Worm (Caenorhabditis elegans) whole organism, L2 larva: ENCODE measurements around the gene cest-24.

Source experiments
- R02D3.7 ChIP-seq: fragments of 150-350 bp; optimal IDR thresholded peaks from 2 replicates; lab custom pipeline; 2014; ENCODE audit warnings: missing biosample characterization, missing genetic modification characterization
- Y55F3AM.14 ChIP-seq: fragments of 200-800 bp; sonication (Bioruptor generic); optimal IDR thresholded peaks from 2 replicates; lab custom pipeline; 2018; ENCODE audit warnings: mild to moderate bottlenecking, missing genetic modification characterization, missing compliant biosample characterization
- alr-1 ChIP-seq: fragments of 150-350 bp; optimal IDR thresholded peaks from 2 replicates; lab custom pipeline; 2014; ENCODE audit warnings: missing biosample characterization, missing genetic modification characterization
- aly-2 ChIP-seq: fragments of 150-350 bp; optimal IDR thresholded peaks from 2 replicates; lab custom pipeline; 2014; ENCODE audit warnings: missing biosample characterization, missing genetic modification characterization
- ama-1 ChIP-seq: fragments of 150-350 bp; optimal IDR thresholded peaks from 2 replicates; lab custom pipeline; 2018; ENCODE audit warnings: inconsistent platforms
- blmp-1 ChIP-seq: sonication (generic microtip); optimal IDR thresholded peaks from 2 replicates; lab custom pipeline; 2017; ENCODE audit warnings: missing genetic modification characterization, mild to moderate bottlenecking, missing compliant biosample characterization, antibody characterized with exemption, moderate library complexity; ENCODE audit not compliant: insufficient read depth
- ceh-16 ChIP-seq: fragments of 150-350 bp; optimal IDR thresholded peaks from 2 replicates; lab custom pipeline; 2014; ENCODE audit warnings: missing biosample characterization, missing genetic modification characterization
- ceh-82 ChIP-seq: fragments of 150-350 bp; optimal IDR thresholded peaks from 2 replicates; lab custom pipeline; 2014; ENCODE audit warnings: missing biosample characterization, missing genetic modification characterization
- crh-2 ChIP-seq: sonication (generic microtip); optimal IDR thresholded peaks from 2 replicates; lab custom pipeline; 2017; ENCODE audit warnings: missing biosample characterization, missing genetic modification characterization
- dmd-4 ChIP-seq: sonication (generic microtip); optimal IDR thresholded peaks from 2 replicates; lab custom pipeline; 2017; ENCODE audit warnings: missing biosample characterization, missing genetic modification characterization
- elt-1 ChIP-seq: fragments of 150-350 bp; optimal IDR thresholded peaks from 2 replicates; lab custom pipeline; 2014; ENCODE audit warnings: missing biosample characterization, missing genetic modification characterization
- fos-1 ChIP-seq: fragments of 150-350 bp; optimal IDR thresholded peaks from 2 replicates; lab custom pipeline; 2014; ENCODE audit warnings: missing biosample characterization, missing genetic modification characterization
- gmeb-1 ChIP-seq: fragments of 150-350 bp; optimal IDR thresholded peaks from 2 replicates; lab custom pipeline; 2014; ENCODE audit warnings: missing biosample characterization, missing genetic modification characterization
- lin-11 ChIP-seq: fragments of 150-350 bp; sonication (generic microtip); optimal IDR thresholded peaks from 2 replicates; lab custom pipeline; 2014; ENCODE audit warnings: missing biosample characterization, missing genetic modification characterization, inconsistent platforms, mixed read lengths
- lin-13 ChIP-seq: fragments of 150-350 bp; optimal IDR thresholded peaks from 2 replicates; lab custom pipeline; 2014; ENCODE audit warnings: missing biosample characterization, missing genetic modification reagents, missing genetic modification characterization
- lin-39 ChIP-seq: fragments of 150-350 bp; optimal IDR thresholded peaks from 2 replicates; lab custom pipeline; 2014; ENCODE audit warnings: missing biosample characterization, missing genetic modification reagents, missing genetic modification characterization
- lsy-2 ChIP-seq, 2 experiments: fragments of 150-350 bp in 1 of 2; sonication (generic microtip) in 1 of 2; optimal IDR thresholded peaks; 2 replicates each; lab custom pipeline; 2014 to 2017; ENCODE audit warnings: missing biosample characterization in 2 of 2, missing genetic modification characterization in 2 of 2
- mbf-1 ChIP-seq: sonication (generic microtip); optimal IDR thresholded peaks from 2 replicates; lab custom pipeline; 2017; ENCODE audit warnings: missing biosample characterization, missing genetic modification characterization
- mdl-1 ChIP-seq, 2 experiments: fragments of 150-350 bp in 1 of 2; sonication (generic microtip) in 1 of 2; optimal IDR thresholded peaks; 2 replicates each; lab custom pipeline; 2017; ENCODE audit warnings: missing biosample characterization in 2 of 2, missing genetic modification characterization in 2 of 2
- nhr-11 ChIP-seq: fragments of 150-350 bp; optimal IDR thresholded peaks from 2 replicates; lab custom pipeline; 2014; ENCODE audit warnings: missing biosample characterization, missing genetic modification characterization
- nhr-12 ChIP-seq: fragments of 150-350 bp; optimal IDR thresholded peaks from 2 replicates; lab custom pipeline; 2014; ENCODE audit warnings: missing biosample characterization, missing genetic modification characterization
- nhr-21 ChIP-seq: fragments of 150-350 bp; optimal IDR thresholded peaks from 2 replicates; lab custom pipeline; 2014; ENCODE audit warnings: missing biosample characterization, missing genetic modification characterization
- nhr-23 ChIP-seq: fragments of 150-350 bp; optimal IDR thresholded peaks from 2 replicates; lab custom pipeline; 2014; ENCODE audit warnings: missing biosample characterization, missing genetic modification reagents, missing genetic modification characterization
- nhr-25 ChIP-seq: fragments of 150-350 bp; sonication (generic microtip); optimal IDR thresholded peaks from 3 replicates; lab custom pipeline; 2014; ENCODE audit warnings: missing biosample characterization, missing genetic modification characterization
- nhr-6 ChIP-seq: fragments of 150-350 bp; optimal IDR thresholded peaks from 2 replicates; lab custom pipeline; 2014; ENCODE audit warnings: missing biosample characterization, missing genetic modification characterization
- nhr-77 ChIP-seq: fragments of 150-350 bp; optimal IDR thresholded peaks from 2 replicates; lab custom pipeline; 2014; ENCODE audit warnings: missing biosample characterization, missing genetic modification characterization
- peb-1 ChIP-seq: fragments of 150-350 bp; optimal IDR thresholded peaks from 2 replicates; lab custom pipeline; 2014; ENCODE audit warnings: missing biosample characterization, missing genetic modification characterization
- skn-1 ChIP-seq: sonication (generic microtip); optimal IDR thresholded peaks from 2 replicates; lab custom pipeline; 2017; ENCODE audit warnings: missing biosample characterization, missing genetic modification characterization
- sma-9 ChIP-seq, 2 experiments: fragments of 150-350 bp in 1 of 2; sonication (generic microtip) in 1 of 2; optimal IDR thresholded peaks; 2 replicates each; lab custom pipeline; 2014 to 2016; ENCODE audit warnings: missing genetic modification characterization in 2 of 2, mild to moderate bottlenecking in 1 of 2, missing biosample characterization in 1 of 2, missing compliant biosample characterization in 1 of 2, missing genetic modification reagents in 1 of 2, moderate library complexity in 1 of 2
- snpc-4 ChIP-seq: fragments of 150-350 bp; optimal IDR thresholded peaks from 2 replicates; lab custom pipeline; 2014; ENCODE audit warnings: missing biosample characterization, missing genetic modification characterization
- unc-39 ChIP-seq: fragments of 150-350 bp; optimal IDR thresholded peaks from 2 replicates; lab custom pipeline; 2014; ENCODE audit warnings: missing biosample characterization, missing genetic modification characterization
- unc-55 ChIP-seq: fragments of 150-350 bp; sonication (generic microtip); optimal IDR thresholded peaks from 3 replicates; lab custom pipeline; 2014; ENCODE audit warnings: missing biosample characterization, missing genetic modification reagents, missing genetic modification characterization
- unc-62 ChIP-seq: fragments of 150-350 bp; optimal IDR thresholded peaks from 2 replicates; lab custom pipeline; 2014; ENCODE audit warnings: missing biosample characterization, missing genetic modification reagents, missing genetic modification characterization
- ztf-4 ChIP-seq: fragments of 150-350 bp; optimal IDR thresholded peaks from 2 replicates; lab custom pipeline; 2014; ENCODE audit warnings: missing biosample characterization, missing genetic modification characterization

The cest-24 gene

DNA sequence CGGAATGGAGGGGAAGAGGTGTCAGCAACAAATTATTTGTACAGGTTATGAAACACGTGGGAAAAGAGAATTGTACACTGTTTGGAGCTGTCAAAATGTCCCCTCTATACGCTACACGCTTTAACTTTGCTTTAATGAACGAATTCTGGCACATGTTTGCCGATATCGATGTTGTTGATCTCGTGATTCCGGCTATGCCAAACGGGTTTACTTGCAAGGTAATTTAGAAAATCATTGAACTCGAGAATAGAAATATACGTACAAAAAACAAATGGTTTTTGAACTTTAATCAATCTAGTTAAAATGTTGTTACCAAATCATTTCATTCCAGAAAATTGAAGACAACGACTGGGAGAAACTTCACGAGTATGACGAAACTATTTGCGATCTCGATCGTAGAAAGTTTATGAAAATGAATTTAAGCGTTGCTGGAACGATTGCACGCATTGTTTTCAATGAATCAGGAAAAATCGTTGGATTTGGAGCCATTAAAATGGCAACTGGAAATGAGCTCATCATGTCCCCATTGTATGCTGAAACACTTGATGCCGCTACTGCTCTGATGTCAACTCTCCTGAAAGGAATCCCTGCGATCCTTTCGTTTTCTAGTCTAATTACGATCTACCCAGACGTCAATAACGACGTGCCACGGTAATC is 39.4 kb upstream of the cest-24 start:
- TF ChIP-seq lsy-2 (tag; optimal IDR thresholded peaks at IDR 0.05; lab: Kevin White, UChicago) (no peak), sma-9 (GFP tag; optimal IDR thresholded peaks at IDR 0.05; lab: Kevin White, UChicago) (peak; percentile 17), sma-9 (tag; optimal IDR thresholded peaks at IDR 0.05; lab: Kevin White, UChicago) (no peak), aly-2 (tag; lab: Kevin White, UChicago) (no peak), nhr-25 (no peak), mbf-1 (no peak), mdl-1 (tag; optimal IDR thresholded peaks at IDR 0.05; lab: Kevin White, UChicago) (no peak), skn-1 (no peak), nhr-21 (tag; lab: Kevin White, UChicago) (peak; percentile 37), ceh-16 (tag; lab: Kevin White, UChicago) (no peak), blmp-1 (tag; lab: Kevin White, UChicago) (no peak), snpc-4 (tag; lab: Kevin White, UChicago) (no peak), crh-2 (tag; lab: Kevin White, UChicago) (no peak), nhr-11 (tag; lab: Kevin White, UChicago) (no peak), unc-39 (no peak), nhr-23 (no peak), elt-1 (tag; lab: Kevin White, UChicago) (no peak), ama-1 (lab: Kevin White, UChicago) (peak; percentile 30)
- TF ChIP-seq, all 48 proteins: peak for 3

DNA sequence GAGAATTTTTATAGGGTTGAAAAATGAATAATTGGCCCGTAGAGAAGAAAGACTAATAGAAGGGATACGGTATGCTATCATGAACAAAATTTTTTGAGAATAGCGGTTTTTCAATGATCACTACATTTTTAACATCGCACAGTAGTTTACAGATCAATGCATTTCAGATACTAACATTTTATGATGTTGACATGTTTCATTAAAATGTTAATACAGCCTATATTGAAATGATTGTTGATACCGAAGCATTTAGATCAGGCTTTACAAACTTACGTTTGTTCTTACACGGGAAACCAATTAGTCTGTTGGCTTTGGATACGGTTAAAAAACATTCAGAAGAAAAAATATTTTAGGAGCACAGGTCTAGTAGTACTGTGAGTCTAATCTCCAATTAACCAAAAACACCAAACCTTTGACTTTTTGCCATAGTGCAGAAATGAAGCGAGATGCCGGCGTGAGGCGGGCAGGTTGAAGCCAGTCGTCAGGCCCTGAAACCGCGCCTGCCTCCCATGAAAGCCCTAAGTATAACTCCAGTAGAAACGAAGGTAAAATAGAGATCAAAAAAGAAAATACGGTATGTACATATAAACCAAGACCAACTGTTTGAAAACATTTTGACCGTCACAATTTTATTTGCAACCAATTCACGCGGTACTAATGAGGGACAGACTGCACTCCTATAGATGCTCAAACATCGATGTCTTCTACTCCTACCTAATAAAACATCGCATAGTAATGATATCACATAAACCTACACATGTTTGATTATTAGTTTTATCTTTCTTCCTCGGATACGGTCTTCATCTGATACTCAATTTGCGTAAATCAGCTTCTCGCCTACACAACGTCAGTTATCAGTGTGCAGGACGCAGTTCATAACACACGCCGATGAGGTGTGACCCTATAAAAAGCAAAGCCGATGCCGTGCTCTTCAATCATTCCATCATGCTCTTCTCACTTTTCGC is 38.3 kb upstream of the cest-24 start, which contains the start of gene fil-2:
Gene fil-2 (plus strand): TSS at position 915 of the 965 bp plus-strand sequence.
- TF ChIP-seq dmd-4, result no peak
- TF ChIP-seq crh-2 (tag; lab: Kevin White, UChicago), result peak; percentile 32
- TF ChIP-seq blmp-1 (tag; lab: Kevin White, UChicago), result peak; percentile 62
- TF ChIP-seq nhr-21 (tag; lab: Kevin White, UChicago), result peak; percentile 12
- peak; percentile 67 for TF ChIP-seq gmeb-1 (tag; lab: Kevin White, UChicago)
- TF ChIP-seq snpc-4 (tag; lab: Kevin White, UChicago), result no peak
- peak; percentile 44 for TF ChIP-seq sma-9 (GFP tag; optimal IDR thresholded peaks at IDR 0.05; lab: Kevin White, UChicago)
- TF ChIP-seq sma-9 (tag; optimal IDR thresholded peaks at IDR 0.05; lab: Kevin White, UChicago), result no peak
- no peak for TF ChIP-seq mdl-1 (tag; optimal IDR thresholded peaks at IDR 0.05; lab: Kevin White, UChicago)
- no peak for TF ChIP-seq lin-39 (tag; lab: Kevin White, UChicago)
- no peak for TF ChIP-seq alr-1
- no peak for TF ChIP-seq unc-62 (GFP tag; lab: Kevin White, UChicago)
- TF ChIP-seq ztf-4 (tag; lab: Kevin White, UChicago), result peak; percentile 29
- TF ChIP-seq R02D3.7 (tag; lab: Kevin White, UChicago), result no peak
- TF ChIP-seq nhr-25, result peak; percentile 43
- no peak for TF ChIP-seq nhr-77
- TF ChIP-seq fos-1 (tag; lab: Kevin White, UChicago), result peak; percentile 14
- no peak for TF ChIP-seq skn-1
- no peak for TF ChIP-seq nhr-12 (tag; lab: Kevin White, UChicago)
- peak; percentile 29 for TF ChIP-seq ama-1 (lab: Kevin White, UChicago)
- TF ChIP-seq elt-1 (tag; lab: Kevin White, UChicago), result no peak
- no peak for TF ChIP-seq Y55F3AM.14 (GFP tag; lab: Kevin White, UChicago)
- no peak for TF ChIP-seq ceh-82
- peak; percentile 13 for TF ChIP-seq lin-13 (GFP tag; lab: Kevin White, UChicago)
- TF ChIP-seq unc-55, result no peak
- TF ChIP-seq, all 48 proteins: peak for 10

DNA sequence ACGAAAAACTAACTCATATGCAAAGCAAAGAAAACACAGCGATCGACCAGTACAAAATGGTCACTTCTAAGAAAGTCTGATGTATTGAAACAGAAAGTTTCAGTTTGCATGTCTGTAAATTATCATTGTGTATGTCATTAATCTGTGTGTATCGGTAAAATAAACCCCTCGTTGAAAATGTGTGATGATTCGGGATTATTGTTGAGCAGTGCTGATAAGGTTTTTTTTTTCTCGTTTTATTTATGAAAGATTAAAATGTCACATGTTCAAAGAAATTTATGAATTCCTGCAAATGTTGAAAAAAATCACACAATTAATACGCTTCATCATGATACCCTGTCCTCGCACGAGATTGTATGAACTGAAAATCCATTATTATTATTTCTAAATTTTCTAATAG is 36.7 kb upstream of the cest-24 start:
- TF ChIP-seq peb-1 (tag; lab: Kevin White, UChicago) (no peak), ama-1 (lab: Kevin White, UChicago) (no peak), nhr-6 (tag; lab: Kevin White, UChicago) (no peak), sma-9 (GFP tag; optimal IDR thresholded peaks at IDR 0.05; lab: Kevin White, UChicago) (peak; percentile 27), sma-9 (tag; optimal IDR thresholded peaks at IDR 0.05; lab: Kevin White, UChicago) (no peak), nhr-12 (tag; lab: Kevin White, UChicago) (no peak), mdl-1 (tag; optimal IDR thresholded peaks at IDR 0.05; lab: Kevin White, UChicago) (no peak), lin-11 (tag; lab: Kevin White, UChicago) (no peak)
